Fruit fly (Drosophila melanogaster) whole organism, embryonic: ENCODE measurements around the gene CG7530.

Experiments
- ATbp ChIP-seq: fragments of 200-800 bp; sonication (Bioruptor generic); optimal IDR thresholded peaks from 2 replicates; lab custom pipeline; 2017; ENCODE audit warnings: missing biosample characterization, mild to moderate bottlenecking, missing genetic modification characterization, missing genetic modification reagents
- Bdp1 ChIP-seq: fragments of 200-800 bp; sonication (Bioruptor generic); optimal IDR thresholded peaks from 3 replicates; lab custom pipeline; 2016; ENCODE audit warnings: missing biosample characterization, missing genetic modification characterization
- CG10147 ChIP-seq: fragments of 200-800 bp; sonication (Bioruptor generic); optimal IDR thresholded peaks from 2 replicates; lab custom pipeline; 2019; ENCODE audit warnings: missing biosample characterization, mild to moderate bottlenecking, missing genetic modification characterization, moderate library complexity
- CG10209 ChIP-seq: fragments of 200-800 bp; sonication (Bioruptor generic); optimal IDR thresholded peaks from 3 replicates; lab custom pipeline; 2017; ENCODE audit warnings: missing biosample characterization, mild to moderate bottlenecking, missing genetic modification characterization, missing genetic modification reagents
- CG10267 ChIP-seq: fragments of 200-800 bp; sonication (Bioruptor generic); optimal IDR thresholded peaks from 2 replicates; lab custom pipeline; 2018; ENCODE audit warnings: missing biosample characterization, mild to moderate bottlenecking, missing genetic modification characterization, moderate library complexity
- CG10543 ChIP-seq: fragments of 200-800 bp; sonication (Bioruptor generic); optimal IDR thresholded peaks from 3 replicates; lab custom pipeline; 2017; ENCODE audit warnings: missing biosample characterization, mild to moderate bottlenecking, missing genetic modification characterization, moderate library complexity
- CG10979 ChIP-seq: fragments of 200-800 bp; sonication (Bioruptor generic); optimal IDR thresholded peaks from 2 replicates; lab custom pipeline; 2018; ENCODE audit warnings: missing biosample characterization, mild to moderate bottlenecking, missing genetic modification characterization, moderate library complexity
- CG12744 ChIP-seq: fragments of 200-800 bp; sonication (Bioruptor generic); optimal IDR thresholded peaks from 2 replicates; lab custom pipeline; 2016; ENCODE audit warnings: missing biosample characterization, missing genetic modification characterization
- CG16813 ChIP-seq: fragments of 200-800 bp; sonication (Bioruptor generic); IDR thresholded peaks from 3 replicates; pipeline ENCODE4 v1.3.6; 2022; ENCODE audit warnings: missing biosample characterization, missing genetic modification characterization; ENCODE audit not compliant: partially characterized antibody
- CG17802 ChIP-seq: fragments of 200-800 bp; sonication (Bioruptor generic); optimal IDR thresholded peaks from 2 replicates; lab custom pipeline; 2018; ENCODE audit warnings: missing biosample characterization, mild to moderate bottlenecking, missing genetic modification characterization, moderate library complexity
- CG17829 ChIP-seq: fragments of 200-800 bp; optimal IDR thresholded peaks from 2 replicates; lab custom pipeline; 2019; ENCODE audit warnings: missing biosample characterization, mild to moderate bottlenecking, missing genetic modification characterization, moderate library complexity
- CG1832 ChIP-seq: fragments of 200-800 bp; sonication (Bioruptor generic); optimal IDR thresholded peaks from 2 replicates; lab custom pipeline; 2017; ENCODE audit warnings: missing biosample characterization, mild to moderate bottlenecking, missing genetic modification characterization, inconsistent platforms
- CG32767 ChIP-seq: fragments of 200-800 bp; sonication (Bioruptor generic); IDR thresholded peaks from 2 replicates; pipeline ENCODE4 v1.3.6; 2022; ENCODE audit warnings: missing biosample characterization, missing genetic modification characterization
- CG32772 ChIP-seq: fragments of 200-800 bp; sonication (Bioruptor generic); IDR thresholded peaks from 2 replicates; pipeline ENCODE4 v1.3.6; 2022; ENCODE audit warnings: missing biosample characterization, missing genetic modification characterization
- CG34224 ChIP-seq: fragments of 200-800 bp; sonication (Bioruptor generic); IDR thresholded peaks from 3 replicates; pipeline ENCODE4 v1.3.6; 2022; ENCODE audit warnings: missing biosample characterization, missing genetic modification characterization; ENCODE audit not compliant: partially characterized antibody
- CG4282 ChIP-seq: fragments of 200-800 bp; sonication (Bioruptor generic); optimal IDR thresholded peaks from 2 replicates; lab custom pipeline; 2016; ENCODE audit warnings: missing biosample characterization, missing genetic modification characterization
- CG7556 ChIP-seq: fragments of 200-800 bp; sonication (Bioruptor generic); optimal IDR thresholded peaks from 2 replicates; lab custom pipeline; 2017; ENCODE audit warnings: missing biosample characterization, mild to moderate bottlenecking, missing genetic modification characterization
- CG8089 ChIP-seq: fragments of 200-800 bp; sonication (Bioruptor generic); optimal IDR thresholded peaks from 3 replicates; lab custom pipeline; 2016; ENCODE audit warnings: missing biosample characterization, missing genetic modification characterization
- CG9727 ChIP-seq: fragments of 200-800 bp; sonication (Bioruptor generic); optimal IDR thresholded peaks from 3 replicates; lab custom pipeline; 2017; ENCODE audit warnings: missing biosample characterization, mild to moderate bottlenecking, missing genetic modification characterization
- Chrac-16 ChIP-seq: fragments of 200-800 bp; sonication (Bioruptor generic); optimal IDR thresholded peaks from 3 replicates; lab custom pipeline; 2016; ENCODE audit warnings: missing biosample characterization, missing genetic modification characterization
- Dref ChIP-seq: fragments of 200-800 bp; sonication (Bioruptor generic); IDR thresholded peaks from 2 replicates; pipeline ENCODE4 v1.3.6; 2022; ENCODE audit warnings: missing biosample characterization, missing genetic modification characterization
- E2f2 ChIP-seq: fragments of 200-800 bp; sonication (Bioruptor generic); IDR thresholded peaks from 2 replicates; pipeline ENCODE4 v1.3.6; 2022; ENCODE audit warnings: missing biosample characterization, missing genetic modification characterization
- Eip74EF ChIP-seq, 2 experiments: fragments of 200-800 bp in 1 of 2; fragments of >200 bp in 1 of 2; sonication (Bioruptor generic) in 1 of 2; optimal IDR thresholded peaks; 2 replicates each; lab custom pipeline; 2017 to 2019; ENCODE audit warnings: missing biosample characterization in 2 of 2, missing genetic modification characterization in 2 of 2, mild to moderate bottlenecking in 1 of 2, moderate library complexity in 1 of 2
- Ets65A ChIP-seq: fragments of 200-800 bp; sonication (Bioruptor generic); peaks from one replicate; lab custom pipeline; 2016; ENCODE audit warnings: missing biosample characterization, missing genetic modification characterization
- HLHmδ ChIP-seq: fragments of 200-800 bp; sonication (Bioruptor generic); optimal IDR thresholded peaks from 2 replicates; lab custom pipeline; 2018; ENCODE audit warnings: missing biosample characterization, mild to moderate bottlenecking, missing genetic modification characterization, moderate library complexity
- HmgZ ChIP-seq: fragments of 200-800 bp; sonication (Bioruptor generic); optimal IDR thresholded peaks from 2 replicates; lab custom pipeline; 2018; ENCODE audit warnings: missing biosample characterization, mild to moderate bottlenecking, missing genetic modification characterization
- PHDP ChIP-seq: fragments of 200-800 bp; sonication (Bioruptor generic); optimal IDR thresholded peaks from 3 replicates; lab custom pipeline; 2018; ENCODE audit warnings: missing biosample characterization, mild to moderate bottlenecking, missing genetic modification characterization, moderate library complexity
- Scr ChIP-seq: fragments of 200-800 bp; sonication (Bioruptor generic); IDR thresholded peaks from 2 replicates; pipeline ENCODE4 v1.3.6; 2022; ENCODE audit warnings: missing biosample characterization, missing genetic modification characterization; ENCODE audit not compliant: partially characterized antibody
- Sox102F ChIP-seq: fragments of 200-800 bp; sonication (Bioruptor generic); optimal IDR thresholded peaks from 2 replicates; lab custom pipeline; 2018; ENCODE audit warnings: missing biosample characterization, mild to moderate bottlenecking, missing genetic modification characterization, moderate library complexity
- TFAM ChIP-seq: fragments of 200-800 bp; sonication (Bioruptor generic); optimal IDR thresholded peaks from 2 replicates; lab custom pipeline; 2017; ENCODE audit warnings: missing biosample characterization, missing genetic modification characterization, inconsistent platforms
- Usf ChIP-seq: fragments of 200-800 bp; sonication (Bioruptor generic); optimal IDR thresholded peaks from 2 replicates; lab custom pipeline; 2017; ENCODE audit warnings: missing genotype, missing biosample characterization, missing genetic modification characterization
- Xbp1 ChIP-seq: fragments of 200-800 bp; sonication (Bioruptor generic); optimal IDR thresholded peaks from 3 replicates; lab custom pipeline; 2016; ENCODE audit warnings: missing biosample characterization, mild to moderate bottlenecking, missing genetic modification characterization
- ac ChIP-seq: fragments of 200-800 bp; sonication (Bioruptor generic); optimal IDR thresholded peaks from 3 replicates; lab custom pipeline; 2017; ENCODE audit warnings: missing biosample characterization, mild to moderate bottlenecking, missing genetic modification characterization
- aop ChIP-seq: fragments of 200-800 bp; sonication (Bioruptor generic); IDR thresholded peaks from 2 replicates; pipeline ENCODE4 v1.3.6; 2022; ENCODE audit warnings: missing biosample characterization, missing genetic modification characterization
- ara ChIP-seq: fragments of 200-800 bp; sonication (Bioruptor generic); IDR thresholded peaks from 2 replicates; pipeline ENCODE4 v1.3.6; 2022; ENCODE audit warnings: missing biosample characterization, missing genetic modification characterization
- ato ChIP-seq: fragments of 200-800 bp; sonication (Bioruptor generic); IDR thresholded peaks from 2 replicates; pipeline ENCODE4 v1.3.6; 2022; ENCODE audit warnings: missing biosample characterization, missing genetic modification characterization; ENCODE audit not compliant: partially characterized antibody
- corto ChIP-seq: fragments of 200-800 bp; sonication (Bioruptor generic); optimal IDR thresholded peaks from 2 replicates; lab custom pipeline; 2016; ENCODE audit warnings: missing biosample characterization, mild to moderate bottlenecking, missing genetic modification characterization, moderate library complexity
- dmrt99B ChIP-seq: fragments of 200-800 bp; sonication (Bioruptor generic); optimal IDR thresholded peaks from 2 replicates; lab custom pipeline; 2018; ENCODE audit warnings: missing biosample characterization, mild to moderate bottlenecking, missing genetic modification characterization, moderate library complexity
- dpn ChIP-seq, 2 experiments: fragments of 200-800 bp; sonication (Bioruptor generic); optimal IDR thresholded peaks; 3 replicates each; lab custom pipeline; 2016; ENCODE audit warnings: missing biosample characterization in 2 of 2, missing genetic modification characterization in 2 of 2
- ems ChIP-seq: fragments of 200-800 bp; sonication (Bioruptor generic); optimal IDR thresholded peaks from 3 replicates; lab custom pipeline; 2016; ENCODE audit warnings: missing biosample characterization, missing genetic modification characterization
- hbn ChIP-seq: fragments of 200-800 bp; sonication (Bioruptor generic); IDR thresholded peaks from 2 replicates; pipeline ENCODE4 v1.3.6; 2022; ENCODE audit warnings: missing biosample characterization, missing genetic modification characterization; ENCODE audit not compliant: partially characterized antibody
- lov ChIP-seq, 2 experiments: fragments of 200-800 bp in 1 of 2; fragments of >200 bp in 1 of 2; sonication (Bioruptor generic) in 1 of 2; IDR thresholded peaks in 1 of 2; optimal IDR thresholded peaks in 1 of 2; 2 replicates in 1 of 2; 3 replicates in 1 of 2; pipeline versions ENCODE4 v1.3.6 to Lab custom; 2017 to 2022; ENCODE audit warnings: missing biosample characterization in 1 of 2, missing genetic modification characterization in 1 of 2
- nerfin-2 ChIP-seq: fragments of 200-800 bp; sonication (Bioruptor generic); IDR thresholded peaks from 2 replicates; pipeline ENCODE4 v1.3.6; 2022; ENCODE audit warnings: missing biosample characterization, missing genetic modification characterization; ENCODE audit not compliant: partially characterized antibody
- nmo ChIP-seq: fragments of 200-800 bp; sonication (Bioruptor generic); optimal IDR thresholded peaks from 2 replicates; lab custom pipeline; 2018; ENCODE audit warnings: missing biosample characterization, mild to moderate bottlenecking, missing genetic modification characterization, moderate library complexity
- run ChIP-seq: fragments of 200-800 bp; sonication (Bioruptor generic); optimal IDR thresholded peaks from 3 replicates; lab custom pipeline; 2018; ENCODE audit warnings: missing biosample characterization, mild to moderate bottlenecking, missing genetic modification characterization
- sens ChIP-seq: fragments of 200-800 bp; sonication (Bioruptor generic); peaks from one replicate; lab custom pipeline; 2016; ENCODE audit warnings: missing biosample characterization, missing genetic modification characterization
- stwl ChIP-seq: fragments of 200-800 bp; sonication (Bioruptor generic); optimal IDR thresholded peaks from 3 replicates; lab custom pipeline; 2018; ENCODE audit warnings: missing biosample characterization, mild to moderate bottlenecking, missing genetic modification characterization, moderate library complexity
- tin ChIP-seq: fragments of 200-800 bp; sonication (Bioruptor generic); optimal IDR thresholded peaks from 3 replicates; lab custom pipeline; 2016; ENCODE audit warnings: missing biosample characterization, missing genetic modification characterization

Gene CG7530

DNA sequence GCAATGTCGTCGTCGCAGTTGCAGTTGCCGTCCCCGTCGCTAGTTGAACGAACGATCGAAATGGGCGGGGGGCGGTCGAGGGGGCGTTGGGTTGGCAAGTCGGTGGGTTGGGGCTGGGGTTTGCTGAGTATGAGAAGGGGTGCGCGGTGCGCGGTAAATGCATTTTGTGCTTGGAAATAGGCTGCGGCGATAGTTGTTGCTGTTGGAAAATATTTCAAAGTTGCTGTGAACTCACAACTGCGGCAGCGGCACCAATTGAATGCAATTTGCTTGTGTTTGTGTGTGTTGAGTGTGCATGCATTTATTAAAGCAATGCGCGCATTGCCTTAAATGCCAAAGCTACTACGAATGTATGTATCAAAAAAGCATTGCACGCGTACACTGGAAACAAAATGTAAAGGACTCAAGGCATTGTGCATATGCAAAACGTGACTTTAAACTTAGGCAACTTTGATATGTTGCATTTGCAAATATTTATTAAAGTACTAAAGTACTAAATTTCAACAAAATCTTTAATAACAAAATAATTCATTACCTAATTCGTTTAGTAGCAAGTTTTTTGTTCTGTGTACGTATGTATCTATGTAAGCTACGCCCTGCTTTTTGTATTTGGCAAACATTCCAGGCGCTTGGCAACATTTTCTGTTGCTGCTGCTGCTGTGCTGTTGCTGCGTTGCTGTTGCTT, 16.3 kb downstream of the CG7530 start (continued):
- TF ChIP-seq tin (no peak), CG10209 (GFP tag; lab: Kevin White, UChicago) (no peak), Chrac-16 (GFP tag; lab: Kevin White, UChicago) (no peak), ato (GFP tag; lab: Robert Waterston, UW) (no peak), CG8089 (GFP tag; lab: Kevin White, UChicago) (peak; percentile 27), nerfin-2 (no peak), PHDP (tag; lab: Kevin White, UChicago) (peak; percentile 45), CG32767 (GFP tag; lab: Robert Waterston, UW) (peak; percentile 51; the same call in 1 of the 2 replicates), nmo (peak; percentile 55), Usf (GFP tag; lab: Kevin White, UChicago) (no peak), Scr (GFP tag; lab: Robert Waterston, UW) (no peak), CG4282 (no peak), ac (GFP tag; lab: Kevin White, UChicago) (peak; percentile 6), Eip74EF (GFP tag; optimal IDR thresholded peaks at IDR 0.05; lab: Kevin White, UChicago) (peak in 1 of 2 experiments; percentile 18), Xbp1 (GFP tag; lab: Kevin White, UChicago) (peak; percentile 34), CG10267 (no peak), CG17829 (tag; lab: Kevin White, UChicago) (peak; percentile 40), CG17802 (no peak), CG9727 (GFP tag; lab: Kevin White, UChicago) (peak; percentile 9), Ets65A (GFP tag; lab: Kevin White, UChicago) (peak; percentile 62), Bdp1 (no peak), CG10543 (GFP tag; lab: Kevin White, UChicago) (no peak), CG32772 (GFP tag; lab: Robert Waterston, UW) (no peak), lov (optimal IDR thresholded peaks at IDR 0.05; lab: Kevin White, UChicago) (no peak), lov (GFP tag; IDR thresholded peaks at IDR 0.05; lab: Robert Waterston, UW) (no peak), CG10979 (peak; percentile 75), ATbp (GFP tag; lab: Kevin White, UChicago) (peak; percentile 63), CG1832 (GFP tag; lab: Kevin White, UChicago) (no peak), HLHmδ (GFP tag; lab: Kevin White, UChicago) (no peak), HmgZ (tag; lab: Kevin White, UChicago) (no peak), dpn (GFP tag; optimal IDR thresholded peaks at IDR 0.05; lab: Kevin White, UChicago) (peak; percentile 0 to 15), TFAM (GFP tag; lab: Kevin White, UChicago) (no peak), hbn (GFP tag; lab: Robert Waterston, UW) (no peak), Dref (no peak), CG12744 (GFP tag; lab: Kevin White, UChicago) (no peak), ara (GFP tag; lab: Robert Waterston, UW) (peak; percentile 49; the same call in 1 of the 2 replicates), stwl (tag; lab: Kevin White, UChicago) (no peak), CG16813 (GFP tag; lab: Robert Waterston, UW) (no peak), CG10147 (GFP tag; lab: Kevin White, UChicago) (no peak), aop (GFP tag; lab: Robert Waterston, UW) (no peak), sens (peak; percentile 90), run (peak; percentile 15), CG34224 (no peak), CG7556 (GFP tag; lab: Kevin White, UChicago) (peak; percentile 47), ems (GFP tag; lab: Kevin White, UChicago) (no peak), corto (no peak), dmrt99B (tag; lab: Kevin White, UChicago) (peak; percentile 63), E2f2 (GFP tag; lab: Robert Waterston, UW) (no peak), Sox102F (peak; percentile 70)
